Worm (Caenorhabditis elegans): ENCODE data around the gene T16G12.12.

Gene T16G12.12

DNA sequence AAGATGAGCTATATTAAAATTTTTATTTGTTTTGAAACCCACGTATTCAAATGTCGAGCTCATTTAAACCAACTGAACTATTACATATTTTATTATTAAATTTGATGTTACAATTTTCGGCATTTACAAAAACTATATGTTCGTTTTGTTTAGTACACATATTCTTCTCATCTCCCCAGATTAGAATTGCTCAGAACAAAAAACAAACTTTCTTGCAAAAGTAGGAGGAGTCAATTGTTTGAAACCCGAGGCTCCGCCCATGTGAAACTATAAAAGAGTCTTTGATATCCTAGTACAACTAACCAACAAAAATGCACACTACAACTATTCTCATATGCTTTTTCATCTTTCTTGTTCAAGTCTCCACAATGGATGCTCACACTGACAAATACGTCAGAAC lies 27.4 kb upstream of the T16G12.12 start, which contains the start of gene ins-22:
Gene ins-22 (plus strand): TSS at position 301 of the 400 bp plus-strand sequence.
- no peak for TF ChIP-seq tbx-37 (GFP tag; conservative IDR thresholded peaks at IDR 0.05)
- TF ChIP-seq tbx-11 (GFP tag; IDR thresholded peaks at IDR 0.05): no peak
- TF ChIP-seq F13C5.2 (tag; optimal IDR thresholded peaks at IDR 0.05): no peak
- no peak for TF ChIP-seq ceh-13 (GFP tag; optimal IDR thresholded peaks at IDR 0.05)

DNA sequence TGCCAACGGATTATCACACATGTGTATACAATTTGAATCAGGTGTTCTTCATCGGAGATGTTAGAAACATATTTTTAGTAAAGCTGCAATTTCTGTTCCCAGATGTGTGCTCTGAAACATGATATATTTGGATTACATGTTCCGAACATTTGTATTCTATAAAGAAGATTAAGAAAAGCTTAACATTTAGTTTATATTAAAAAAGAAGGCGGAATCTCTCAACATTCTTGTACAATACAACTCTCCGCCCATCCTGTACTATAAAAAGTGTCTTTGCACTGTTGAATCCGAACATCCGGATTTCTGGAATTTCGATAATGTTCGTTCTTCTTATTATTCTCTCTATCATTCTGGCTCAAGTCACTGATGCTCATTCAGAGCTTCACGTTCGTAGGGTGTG lies 25.5 kb upstream of the T16G12.12 start, which contains the start of gene ins-23:
Gene ins-23 (plus strand): TSS at position 301 of the 400 bp plus-strand sequence.
- TF ChIP-seq hmbx-1 (tag; optimal IDR thresholded peaks at IDR 0.05): no peak
- TF ChIP-seq scrt-1 (GFP tag; IDR thresholded peaks at IDR 0.05): no peak
- no peak for TF ChIP-seq ceh-36 (tag; optimal IDR thresholded peaks at IDR 0.05)
- no peak for TF ChIP-seq ets-7 (tag; optimal IDR thresholded peaks at IDR 0.05)
- no peak for TF ChIP-seq flt-1 (GFP tag; IDR thresholded peaks at IDR 0.05)
- TF ChIP-seq ceh-13 (GFP tag; optimal IDR thresholded peaks at IDR 0.05): no peak
- no peak for TF ChIP-seq tra-4 (tag; optimal IDR thresholded peaks at IDR 0.05)
- no peak for TF ChIP-seq tbx-37 (GFP tag; conservative IDR thresholded peaks at IDR 0.05)
- TF ChIP-seq pes-1 (GFP tag; IDR thresholded peaks at IDR 0.05): no peak
- TF ChIP-seq tbx-11 (GFP tag; IDR thresholded peaks at IDR 0.05): no peak
- no peak for TF ChIP-seq hmg-4 (GFP tag; optimal IDR thresholded peaks at IDR 0.05)
- TF ChIP-seq ama-1 (optimal IDR thresholded peaks at IDR 0.05): no peak

DNA sequence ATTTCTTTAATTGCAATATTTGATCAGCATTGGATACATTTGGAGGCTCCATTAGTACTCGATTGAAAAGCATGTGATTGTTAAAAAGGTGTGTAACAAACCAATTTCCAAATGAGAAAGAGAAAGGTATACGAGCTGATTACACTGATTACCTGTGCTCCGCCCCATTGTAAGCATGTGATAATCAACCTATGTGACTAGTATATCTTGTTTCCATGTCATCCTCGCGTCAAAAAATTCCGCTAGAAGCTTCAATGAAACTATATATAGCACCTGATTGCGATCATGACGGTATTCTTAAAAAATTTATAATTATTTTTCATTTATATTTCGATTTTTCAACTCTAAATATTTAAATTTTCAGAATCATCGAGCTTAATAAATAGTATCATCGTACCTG lies 22.9 kb upstream of the T16G12.12 start, which contains the start of gene M04D8.4:
Gene M04D8.4 (minus strand): TSS at position 101 of the 400 bp plus-strand sequence.
- TF ChIP-seq hnd-1 (tag; optimal IDR thresholded peaks at IDR 0.05) (no peak), hmg-4 (GFP tag; optimal IDR thresholded peaks at IDR 0.05) (no peak)

DNA sequence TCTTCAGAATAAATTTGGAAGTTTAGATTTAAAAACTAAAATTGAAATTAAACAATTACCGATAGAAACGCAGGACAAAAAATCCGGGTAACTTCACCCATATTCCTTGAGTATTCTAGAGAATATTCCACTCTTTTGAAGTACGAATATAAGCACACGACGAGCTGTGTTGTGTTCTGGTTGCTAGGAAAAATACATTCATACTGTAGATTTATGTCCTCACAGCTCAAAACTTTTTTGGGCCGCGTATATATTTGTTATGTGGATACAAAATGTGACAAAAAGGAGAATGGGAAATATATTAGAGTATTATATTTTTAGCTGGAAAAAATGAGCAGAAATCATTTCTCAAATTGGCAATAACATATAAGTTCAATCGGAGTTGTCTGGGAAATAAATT lies 20.2 kb upstream of the T16G12.12 start, which contains the start of gene M04D8.5:
Gene M04D8.5 (minus strand): TSS at position 101 of the 400 bp plus-strand sequence.
- no peak for TF ChIP-seq B0310.2 (tag; optimal IDR thresholded peaks at IDR 0.05)
- no peak for TF ChIP-seq tbx-11 (GFP tag; IDR thresholded peaks at IDR 0.05)
- TF ChIP-seq flt-1 (GFP tag; IDR thresholded peaks at IDR 0.05): no peak
- TF ChIP-seq tra-4 (tag; optimal IDR thresholded peaks at IDR 0.05): no peak
- TF ChIP-seq hmg-4 (GFP tag; optimal IDR thresholded peaks at IDR 0.05): no peak
- no peak for TF ChIP-seq sea-1 (GFP tag; conservative IDR thresholded peaks at IDR 0.05)
- no peak for TF ChIP-seq tbx-37 (GFP tag; conservative IDR thresholded peaks at IDR 0.05)
- TF ChIP-seq aly-1 (tag; optimal IDR thresholded peaks at IDR 0.05): no peak
- TF ChIP-seq ceh-36 (tag; optimal IDR thresholded peaks at IDR 0.05): no peak
- no peak for TF ChIP-seq hnd-1 (tag; optimal IDR thresholded peaks at IDR 0.05)
- no peak for TF ChIP-seq F13C5.2 (tag; optimal IDR thresholded peaks at IDR 0.05)
- no peak for TF ChIP-seq ets-7 (tag; optimal IDR thresholded peaks at IDR 0.05)
- TF ChIP-seq scrt-1 (GFP tag; IDR thresholded peaks at IDR 0.05): no peak
- no peak for TF ChIP-seq ceh-13 (GFP tag; optimal IDR thresholded peaks at IDR 0.05)
- TF ChIP-seq pes-1 (GFP tag; IDR thresholded peaks at IDR 0.05): no peak
- TF ChIP-seq hmbx-1 (tag; optimal IDR thresholded peaks at IDR 0.05): no peak
- TF ChIP-seq ama-1 (optimal IDR thresholded peaks at IDR 0.05): no peak

DNA sequence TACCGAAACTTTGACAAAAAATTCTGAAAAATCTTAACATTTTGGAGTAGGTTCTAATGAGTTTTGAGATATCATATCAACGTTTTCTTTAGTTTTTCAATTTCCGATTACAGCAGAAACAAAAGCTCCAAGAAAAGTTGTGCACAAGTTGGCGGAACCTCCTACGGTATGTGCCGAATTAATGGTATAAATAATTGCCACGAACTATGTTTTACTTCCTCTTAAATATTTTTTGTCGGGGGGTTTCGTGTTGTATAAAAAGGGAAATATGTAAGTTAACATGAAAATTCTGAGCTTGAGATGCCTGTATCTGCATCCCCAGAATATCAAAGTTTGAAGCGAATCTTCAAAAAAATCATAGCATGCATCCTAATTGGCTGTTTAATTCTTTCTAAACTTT lies 19.5 kb upstream of the T16G12.12 start, which contains the start of gene M04D8.8:
Gene M04D8.8 (plus strand): TSS at position 301 of the 400 bp plus-strand sequence.
- TF ChIP-seq ceh-13 (GFP tag; optimal IDR thresholded peaks at IDR 0.05): no peak
- no peak for TF ChIP-seq sea-1 (GFP tag; conservative IDR thresholded peaks at IDR 0.05)
- no peak for TF ChIP-seq flt-1 (GFP tag; IDR thresholded peaks at IDR 0.05)
- TF ChIP-seq F13C5.2 (tag; optimal IDR thresholded peaks at IDR 0.05): no peak
- no peak for TF ChIP-seq B0310.2 (tag; optimal IDR thresholded peaks at IDR 0.05)
- TF ChIP-seq hmbx-1 (tag; optimal IDR thresholded peaks at IDR 0.05): no peak
- no peak for TF ChIP-seq scrt-1 (GFP tag; IDR thresholded peaks at IDR 0.05)
- TF ChIP-seq ceh-36 (tag; optimal IDR thresholded peaks at IDR 0.05): no peak
- no peak for TF ChIP-seq pes-1 (GFP tag; IDR thresholded peaks at IDR 0.05)

DNA sequence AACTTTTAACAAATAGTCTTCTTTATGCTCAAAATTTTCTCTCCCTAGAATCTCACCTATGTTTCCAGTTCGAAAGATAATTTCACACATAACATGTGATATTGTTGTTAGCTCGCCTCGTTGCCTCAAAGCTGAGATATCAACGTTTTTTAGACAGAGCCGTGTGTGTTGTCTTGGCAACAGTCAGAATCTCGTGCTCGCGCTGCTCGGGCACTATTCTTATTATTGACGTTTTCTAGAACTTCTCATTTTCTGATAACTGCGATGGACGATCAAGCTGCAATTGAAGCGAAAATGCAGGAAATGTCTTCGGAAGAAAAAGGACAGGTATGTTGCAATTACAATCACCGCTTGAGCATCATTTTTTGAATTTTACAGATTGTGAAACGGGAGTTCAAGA lies 17.6 kb upstream of the T16G12.12 start, which contains the start of gene xbx-3:
Gene xbx-3 (plus strand): TSS at position 163 of the 400 bp plus-strand sequence.
- TF ChIP-seq ets-7 (tag; optimal IDR thresholded peaks at IDR 0.05): no peak
- TF ChIP-seq tbx-11 (GFP tag; IDR thresholded peaks at IDR 0.05): no peak
- TF ChIP-seq F13C5.2 (tag; optimal IDR thresholded peaks at IDR 0.05): no peak
- no peak for TF ChIP-seq sea-1 (GFP tag; conservative IDR thresholded peaks at IDR 0.05)
- TF ChIP-seq hnd-1 (tag; optimal IDR thresholded peaks at IDR 0.05): no peak
- TF ChIP-seq aly-1 (tag; optimal IDR thresholded peaks at IDR 0.05): no peak
- TF ChIP-seq ceh-13 (GFP tag; optimal IDR thresholded peaks at IDR 0.05): no peak
- no peak for TF ChIP-seq hmg-4 (GFP tag; optimal IDR thresholded peaks at IDR 0.05)
- no peak for TF ChIP-seq flt-1 (GFP tag; IDR thresholded peaks at IDR 0.05)
- TF ChIP-seq tbx-37 (GFP tag; conservative IDR thresholded peaks at IDR 0.05): no peak
- no peak for TF ChIP-seq hmbx-1 (tag; optimal IDR thresholded peaks at IDR 0.05)
- no peak for TF ChIP-seq B0310.2 (tag; optimal IDR thresholded peaks at IDR 0.05)
- TF ChIP-seq ama-1 (optimal IDR thresholded peaks at IDR 0.05): no peak
- no peak for TF ChIP-seq tra-4 (tag; optimal IDR thresholded peaks at IDR 0.05)
- no peak for TF ChIP-seq ceh-36 (tag; optimal IDR thresholded peaks at IDR 0.05)
- TF ChIP-seq scrt-1 (GFP tag; IDR thresholded peaks at IDR 0.05): no peak
- TF ChIP-seq pes-1 (GFP tag; IDR thresholded peaks at IDR 0.05): no peak

DNA sequence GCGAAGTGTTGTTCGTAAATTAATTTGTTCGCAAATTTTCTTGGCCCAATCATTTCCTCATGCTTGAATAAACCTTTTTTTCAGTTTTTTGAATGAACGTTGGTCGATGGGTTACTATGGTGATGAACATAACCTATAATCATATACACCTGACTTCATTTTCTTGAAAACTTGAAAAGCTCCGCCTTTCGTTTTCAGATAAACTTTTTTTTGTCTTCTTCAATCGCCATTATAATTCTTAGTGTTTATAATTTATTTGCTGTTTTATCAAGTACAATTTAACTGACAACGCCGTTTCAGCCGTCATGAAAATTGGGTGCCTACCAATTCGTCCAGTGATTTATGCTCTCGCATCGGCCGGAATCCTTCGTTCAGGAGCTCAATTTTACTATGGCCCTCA lies 16.3 kb upstream of the T16G12.12 start, which contains the start of gene M04D8.7:
Gene M04D8.7 (plus strand): TSS at position 301 of the 400 bp plus-strand sequence.
- TF ChIP-seq ceh-36 (tag; optimal IDR thresholded peaks at IDR 0.05) (no peak), pes-1 (GFP tag; IDR thresholded peaks at IDR 0.05) (no peak), aly-1 (tag; optimal IDR thresholded peaks at IDR 0.05) (no peak), F13C5.2 (tag; optimal IDR thresholded peaks at IDR 0.05) (no peak), hmbx-1 (tag; optimal IDR thresholded peaks at IDR 0.05) (no peak)

DNA sequence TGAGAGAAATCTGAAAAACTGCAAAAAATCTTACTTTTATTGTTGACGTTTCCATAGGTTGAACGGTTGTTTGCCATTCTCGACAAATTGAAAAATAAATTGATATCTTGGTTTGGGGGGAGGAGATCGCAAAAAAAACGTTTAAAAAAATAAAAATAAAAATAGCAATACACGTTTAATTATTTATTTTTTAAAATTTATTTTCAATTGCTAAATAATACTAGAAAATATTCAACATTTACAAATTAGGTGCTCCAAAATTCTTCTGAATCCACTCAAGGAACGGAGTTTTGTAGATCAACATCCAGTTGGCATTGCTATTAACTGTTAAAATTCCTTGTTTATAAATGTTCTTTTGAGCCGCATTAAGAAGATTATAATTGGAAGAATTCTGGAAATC lies 13.4 kb upstream of the T16G12.12 start, which contains the start of gene T16G12.7:
Gene T16G12.7 (minus strand): TSS at position 101 of the 400 bp plus-strand sequence.
- TF ChIP-seq ama-1 (optimal IDR thresholded peaks at IDR 0.05): no peak
- no peak for TF ChIP-seq flt-1 (GFP tag; IDR thresholded peaks at IDR 0.05)
